Fruit fly (Drosophila melanogaster): ENCODE results near the gene nuf.

DNA sequence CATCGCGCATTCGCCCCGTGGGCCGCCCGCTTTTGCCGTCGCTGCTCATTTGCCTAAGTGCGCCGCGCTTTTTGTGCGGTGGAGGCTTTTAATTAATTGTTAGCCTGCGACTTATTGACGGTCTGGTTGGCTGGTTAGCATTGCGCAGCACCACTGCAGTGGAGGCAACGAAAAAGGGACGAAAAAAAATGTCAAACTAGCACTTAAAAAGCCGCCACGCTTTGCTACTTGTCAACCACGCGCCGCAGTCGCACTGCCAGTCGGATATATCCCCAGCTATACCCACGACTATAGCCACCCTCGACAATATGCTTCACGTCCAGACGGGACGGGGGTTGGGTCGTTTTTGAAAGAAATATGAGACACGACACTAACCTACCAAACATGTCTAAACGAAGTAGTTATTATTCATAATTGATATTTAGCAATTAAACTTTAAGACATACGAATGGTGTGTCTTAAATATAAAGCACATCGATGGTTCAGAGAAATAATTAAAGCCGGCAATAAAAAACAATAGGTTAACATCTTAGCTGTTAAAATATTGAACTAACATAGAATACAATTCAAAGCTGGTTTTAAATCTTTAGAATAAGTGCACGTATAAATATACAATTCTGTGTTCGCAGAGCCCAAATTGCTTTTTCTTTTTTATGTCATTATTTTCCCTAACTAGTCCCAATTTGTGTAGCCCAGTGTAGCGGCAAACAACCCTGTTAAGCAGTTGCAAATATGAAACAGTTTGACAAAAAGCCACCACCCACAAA lies 18.3 kb upstream of the nuf start:
- TF ChIP-seq salr (GFP tag; optimal IDR thresholded peaks at IDR 0.05) (no peak), dsx (GFP tag; optimal IDR thresholded peaks at IDR 0.05; ENCODE audit: poor library complexity, severe bottlenecking) (no peak), CG10669 (GFP tag; optimal IDR thresholded peaks at IDR 0.05) (no peak), Blimp-1 (GFP tag; optimal IDR thresholded peaks at IDR 0.05) (no peak)

Data from whole organism, prepupa.